Fruit fly (Drosophila melanogaster): ENCODE results near the gene Atac3.
A peak's percentile ranks its signal among the peaks of the same experiment; 100 is the strongest.

Gene Atac3

DNA sequence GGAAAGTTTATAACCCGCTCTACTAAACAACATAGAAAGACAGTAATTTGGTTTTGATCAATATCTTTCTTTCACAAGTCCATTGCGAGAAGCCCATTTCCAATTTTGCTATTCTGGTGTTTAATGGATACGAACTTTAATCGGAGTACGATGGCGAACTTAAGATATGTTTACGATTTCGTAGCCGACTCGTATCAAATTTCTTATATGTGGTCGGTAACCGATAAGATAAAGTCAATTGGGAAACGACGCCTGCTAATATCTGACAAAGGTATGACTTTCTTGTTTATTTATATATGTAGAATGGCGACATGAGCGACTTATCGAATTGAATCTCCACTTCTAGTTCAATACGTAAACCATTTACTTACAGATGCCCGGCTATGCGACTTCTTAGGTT, 10.3 kb upstream of the Atac3 start:
- TF ChIP-seq Clk (GFP tag; optimal IDR thresholded peaks at IDR 0.05) (no peak), kay (GFP tag; ENCODE audit: borderline replicate concordance) (peak; percentile 91), CG1620 (GFP tag; optimal IDR thresholded peaks at IDR 0.05) (no peak)

DNA sequence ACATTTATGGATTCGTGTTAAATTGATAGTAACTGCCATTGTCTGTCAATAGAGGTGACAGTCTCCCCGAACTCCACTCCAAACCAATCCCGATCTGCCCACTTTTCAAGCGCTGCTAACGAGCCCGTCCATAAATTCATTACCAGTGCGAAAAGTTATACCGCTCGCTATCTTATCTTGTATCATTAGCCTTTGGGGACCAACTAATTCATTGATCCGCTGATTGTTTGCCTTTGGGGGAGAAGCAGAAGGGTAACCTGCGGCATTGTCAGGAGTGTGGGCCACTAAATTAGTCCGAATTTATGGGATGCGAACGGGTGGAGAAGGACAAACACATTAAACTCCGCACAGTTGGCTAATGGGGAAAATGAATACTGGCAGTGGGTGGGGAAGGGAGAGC, 9.4 kb upstream of the Atac3 start:
- TF ChIP-seq tj (GFP tag; optimal IDR thresholded peaks at IDR 0.05) (no peak), toe (GFP tag; optimal IDR thresholded peaks at IDR 0.05) (no peak), CG1620 (GFP tag; optimal IDR thresholded peaks at IDR 0.05) (no peak), Clk (GFP tag; optimal IDR thresholded peaks at IDR 0.05) (no peak), ovo (GFP tag; optimal IDR thresholded peaks at IDR 0.05) (no peak), Mnt (GFP tag; optimal IDR thresholded peaks at IDR 0.05) (no peak), Hr96 (GFP tag; optimal IDR thresholded peaks at IDR 0.05) (no peak), cic (GFP tag; optimal IDR thresholded peaks at IDR 0.05) (no peak), CG7045 (GFP tag; optimal IDR thresholded peaks at IDR 0.05) (no peak), Crg-1 (GFP tag; optimal IDR thresholded peaks at IDR 0.05) (no peak), CG12768 (GFP tag; optimal IDR thresholded peaks at IDR 0.05) (no peak), kay (GFP tag; ENCODE audit: borderline replicate concordance) (no peak), cnc (optimal IDR thresholded peaks at IDR 0.05) (no peak), CG5204 (GFP tag; optimal IDR thresholded peaks at IDR 0.05) (no peak), pad (GFP tag; optimal IDR thresholded peaks at IDR 0.05) (no peak), CG7101 (tag; optimal IDR thresholded peaks at IDR 0.05) (no peak), bab1 (GFP tag; optimal IDR thresholded peaks at IDR 0.05) (no peak), CG33017 (tag; optimal IDR thresholded peaks at IDR 0.05) (no peak)

DNA sequence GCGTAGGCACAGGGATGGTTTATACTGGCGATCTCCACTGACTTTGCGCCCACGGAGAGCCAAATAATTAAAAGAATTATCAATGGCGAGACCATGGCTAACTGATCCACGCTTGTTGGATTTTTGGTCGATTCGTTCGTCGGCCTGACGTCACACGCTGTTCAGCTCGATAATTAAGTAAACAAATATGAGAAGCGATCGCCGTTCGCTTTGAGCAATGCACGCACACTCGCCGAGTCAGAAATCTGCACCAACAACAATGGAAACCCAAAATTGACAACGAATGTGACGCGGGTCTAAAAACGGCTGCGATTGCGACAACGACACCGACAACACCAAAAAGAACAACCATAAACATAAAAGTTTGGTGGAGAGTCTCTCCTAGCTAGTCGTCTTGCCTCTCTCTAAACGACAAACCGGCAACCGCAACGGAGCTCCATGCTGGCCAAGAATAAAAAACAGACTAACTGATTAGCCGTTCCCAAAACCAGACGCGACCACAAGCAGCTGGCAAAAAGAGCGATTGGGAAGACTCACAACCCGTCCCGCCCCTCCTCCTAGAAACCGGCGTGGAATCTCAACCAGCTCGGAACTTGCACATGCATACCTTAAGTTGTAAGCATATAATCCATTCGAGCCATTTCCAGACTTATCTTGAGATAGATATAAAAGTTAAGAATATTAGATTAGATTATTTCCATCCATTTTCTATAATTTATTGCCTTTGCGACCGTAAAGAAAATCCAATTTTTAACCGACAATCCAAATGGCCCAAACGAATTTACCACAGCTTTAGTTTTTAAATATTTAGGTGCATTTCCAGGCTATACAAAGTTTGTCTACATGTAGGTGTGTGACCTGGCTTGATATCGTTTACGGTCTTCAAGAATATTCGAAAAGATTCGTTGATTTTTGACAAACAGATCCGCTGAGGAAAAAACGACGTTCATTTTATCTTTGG, 4.3 kb upstream of the Atac3 start, which contains the start of gene mthl9:
Gene mthl9 (minus strand): TSS at position 468 of the 961 bp plus-strand sequence.
- peak; percentile 66 for TF ChIP-seq tj (GFP tag; optimal IDR thresholded peaks at IDR 0.05)
- TF ChIP-seq CG7045 (GFP tag; optimal IDR thresholded peaks at IDR 0.05) = no peak
- TF ChIP-seq ovo (GFP tag; optimal IDR thresholded peaks at IDR 0.05) = no peak
- TF ChIP-seq Mnt (GFP tag; optimal IDR thresholded peaks at IDR 0.05) = peak; percentile 17

DNA sequence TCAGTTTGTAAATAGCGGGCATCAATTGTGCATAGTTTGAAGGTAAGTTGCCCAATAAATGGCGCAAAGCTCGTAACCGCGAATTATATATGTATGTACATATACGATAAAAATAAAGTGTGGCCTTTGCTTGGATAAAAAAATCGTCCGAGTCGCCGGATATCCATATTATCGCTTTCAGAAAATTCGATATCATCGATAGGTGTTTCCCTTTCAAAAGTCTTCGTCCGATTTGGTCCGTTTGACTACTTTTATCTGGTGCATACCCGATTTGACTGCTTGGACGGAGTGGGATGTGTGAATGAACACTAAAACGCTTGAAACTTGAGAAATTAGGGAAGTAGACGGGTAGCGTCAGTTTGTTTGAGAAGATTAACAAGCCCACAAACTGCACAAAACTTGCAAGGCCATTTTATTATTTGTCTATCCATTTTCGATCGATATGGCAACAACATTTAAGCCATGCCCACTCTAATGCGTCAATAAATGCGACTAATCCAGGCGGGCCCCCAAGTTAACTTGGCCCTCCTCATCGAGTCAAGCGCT, 1.4 kb upstream of the Atac3 start:
- TF ChIP-seq CG5204 (GFP tag; optimal IDR thresholded peaks at IDR 0.05) (no peak), ovo (GFP tag; optimal IDR thresholded peaks at IDR 0.05) (no peak), Mnt (GFP tag; optimal IDR thresholded peaks at IDR 0.05) (no peak), CG33017 (tag; optimal IDR thresholded peaks at IDR 0.05) (no peak), bab1 (GFP tag; optimal IDR thresholded peaks at IDR 0.05) (no peak), kay (GFP tag; ENCODE audit: borderline replicate concordance) (no peak), Crg-1 (GFP tag; optimal IDR thresholded peaks at IDR 0.05) (no peak), Clk (GFP tag; optimal IDR thresholded peaks at IDR 0.05) (no peak), toe (GFP tag; optimal IDR thresholded peaks at IDR 0.05) (no peak)

DNA sequence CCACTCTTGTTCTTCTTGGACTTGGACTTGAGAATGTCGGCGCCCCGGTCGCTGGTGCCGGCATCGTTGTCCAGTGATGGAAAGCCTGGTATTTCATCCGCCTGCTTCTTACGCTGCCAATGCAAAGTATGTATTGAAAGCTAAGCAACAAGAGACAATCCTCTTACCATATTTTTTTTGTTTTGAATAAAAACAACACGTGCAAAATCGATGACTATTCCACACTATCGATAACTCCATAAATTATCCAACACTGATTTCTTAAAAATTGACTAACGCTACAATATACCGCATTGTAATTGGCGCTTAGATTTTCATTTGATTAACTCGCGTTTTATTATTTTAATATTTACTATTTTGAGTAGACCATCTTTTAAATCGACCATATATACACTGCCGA, 3.3 kb downstream of the Atac3 start, which contains the start of gene CG32344:
Gene CG32344 (minus strand): TSS at position 235 of the 400 bp plus-strand sequence.
- peak; percentile 13 for TF ChIP-seq pad (GFP tag; optimal IDR thresholded peaks at IDR 0.05)
- peak; percentile 23 for TF ChIP-seq bab1 (GFP tag; optimal IDR thresholded peaks at IDR 0.05)
- peak; percentile 98 for TF ChIP-seq Mnt (GFP tag; optimal IDR thresholded peaks at IDR 0.05)
- TF ChIP-seq CG14711 (tag; optimal IDR thresholded peaks at IDR 0.05) = peak; percentile 12
- no peak for TF ChIP-seq cic (GFP tag; optimal IDR thresholded peaks at IDR 0.05)
- peak; percentile 9 for TF ChIP-seq CG7101 (tag; optimal IDR thresholded peaks at IDR 0.05)
- TF ChIP-seq CG1620 (GFP tag; optimal IDR thresholded peaks at IDR 0.05) = peak; percentile 17
- no peak for TF ChIP-seq Crg-1 (GFP tag; optimal IDR thresholded peaks at IDR 0.05)
- no peak for TF ChIP-seq Hr96 (GFP tag; optimal IDR thresholded peaks at IDR 0.05)

DNA sequence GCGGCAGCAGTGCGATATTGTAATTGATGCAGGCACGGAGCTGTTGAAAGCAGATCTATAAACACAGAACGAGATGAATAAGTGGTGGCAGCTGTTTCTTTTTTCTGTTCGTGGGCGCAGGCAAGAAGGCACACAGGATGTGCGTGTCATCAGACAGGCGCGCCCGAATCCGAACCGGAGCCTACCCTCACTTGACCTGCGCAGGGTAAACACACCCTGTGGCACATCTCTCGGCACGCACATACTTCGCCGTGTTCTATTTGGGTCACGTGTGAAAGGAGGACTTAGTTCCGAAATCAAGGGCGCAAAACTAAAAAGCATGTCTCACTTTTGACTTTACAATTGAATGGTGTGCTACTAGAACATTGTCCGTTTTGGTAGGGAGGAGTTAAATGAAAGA, 6.3 kb downstream of the Atac3 start:
- TF ChIP-seq bab1 (GFP tag; optimal IDR thresholded peaks at IDR 0.05) (no peak), CG7045 (GFP tag; optimal IDR thresholded peaks at IDR 0.05) (no peak), CG1620 (GFP tag; optimal IDR thresholded peaks at IDR 0.05) (no peak), cic (GFP tag; optimal IDR thresholded peaks at IDR 0.05) (no peak), CG11617 (GFP tag; optimal IDR thresholded peaks at IDR 0.05) (no peak), CG14711 (tag; optimal IDR thresholded peaks at IDR 0.05) (no peak), toe (GFP tag; optimal IDR thresholded peaks at IDR 0.05) (no peak), ovo (GFP tag; optimal IDR thresholded peaks at IDR 0.05) (no peak)

DNA sequence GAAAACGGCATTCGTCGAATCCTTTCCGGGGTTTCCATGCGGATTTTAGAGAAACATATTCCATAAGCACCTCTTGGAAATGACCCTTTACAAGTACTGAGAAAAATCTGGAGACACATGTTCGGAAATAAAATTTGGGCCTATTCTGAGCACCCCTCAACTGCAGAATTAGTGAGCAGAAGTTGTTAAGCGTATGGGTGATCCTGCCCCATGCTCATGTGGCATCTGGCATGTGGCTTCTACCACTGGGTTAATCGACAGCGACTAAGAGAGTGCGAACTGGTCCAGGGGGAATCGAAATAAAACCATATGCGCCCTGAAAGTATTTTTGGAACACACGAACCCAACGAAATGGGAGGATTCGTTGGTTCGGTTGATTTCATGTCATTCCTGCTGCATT, 7.0 kb downstream of the Atac3 start:
- TF ChIP-seq CG33017 (tag; optimal IDR thresholded peaks at IDR 0.05) (no peak), CG12768 (GFP tag; optimal IDR thresholded peaks at IDR 0.05) (no peak), tj (GFP tag; optimal IDR thresholded peaks at IDR 0.05) (no peak)

All from whole organism, adult.